Worm (Caenorhabditis elegans) whole organism, dauer: Measurements from ENCODE around the gene C35C5.10.
A peak's percentile ranks its signal among the peaks of the same experiment; 100 is the strongest.

Experiments used
- unc-62 ChIP-seq: sonication (generic microtip); optimal IDR thresholded peaks from 2 replicates; lab custom pipeline; 2017; ENCODE audit warnings: missing biosample characterization, missing genetic modification reagents, missing genetic modification characterization

Gene C35C5.10

ce11 chrX:11576429-11577088, 20.5 kb downstream of the C35C5.10 start:
- no peak for TF ChIP-seq unc-62 (GFP tag; lab: Kevin White, UChicago)

ce11 chrX:11585375-11585774, 29.3 kb downstream of the C35C5.10 start, which contains the start of gene abts-2:
Gene abts-2 (plus strand): TSS chrX:11585675.
- no peak for TF ChIP-seq unc-62 (GFP tag; lab: Kevin White, UChicago)

- TF ChIP-seq unc-62 (GFP tag; lab: Kevin White, UChicago), result no peak
These were observed 29.9 kb downstream of the C35C5.10 start for ce11 chrX:11585894-11586293.

ce11 chrX:11590545-11590944, 34.5 kb downstream of the C35C5.10 start:
- no peak for TF ChIP-seq unc-62 (GFP tag; lab: Kevin White, UChicago)

DNA sequence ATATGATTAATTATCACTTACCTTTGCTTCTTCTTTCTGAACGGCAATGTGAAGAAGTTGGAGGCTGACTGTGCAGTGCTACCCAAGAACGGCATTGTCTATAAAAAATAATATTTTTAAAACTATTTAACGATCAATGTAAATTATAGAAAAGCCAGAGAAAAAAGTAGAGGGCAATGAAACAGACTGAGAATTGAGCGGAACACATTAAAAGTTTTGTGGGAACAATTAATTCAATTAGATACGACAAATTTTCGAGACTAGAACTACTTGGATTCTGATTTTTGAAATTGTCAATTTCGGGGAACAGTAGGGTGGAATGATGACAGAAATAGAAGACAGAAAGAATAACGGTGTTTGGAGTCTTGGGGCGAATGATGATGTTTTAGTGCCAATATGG, 35.6 kb downstream of the C35C5.10 start, which contains the start of gene F52D10.2:
Gene F52D10.2 (minus strand): TSS at position 101 of the 400 bp plus-strand sequence.
- TF ChIP-seq unc-62 (GFP tag; lab: Kevin White, UChicago), result no peak

ce11 chrX:11592539-11592938, 36.5 kb downstream of the C35C5.10 start:
- TF ChIP-seq unc-62 (GFP tag; lab: Kevin White, UChicago), result no peak

ce11 chrX:11596876-11597275, 40.8 kb downstream of the C35C5.10 start:
- TF ChIP-seq unc-62 (GFP tag; lab: Kevin White, UChicago), result no peak

DNA sequence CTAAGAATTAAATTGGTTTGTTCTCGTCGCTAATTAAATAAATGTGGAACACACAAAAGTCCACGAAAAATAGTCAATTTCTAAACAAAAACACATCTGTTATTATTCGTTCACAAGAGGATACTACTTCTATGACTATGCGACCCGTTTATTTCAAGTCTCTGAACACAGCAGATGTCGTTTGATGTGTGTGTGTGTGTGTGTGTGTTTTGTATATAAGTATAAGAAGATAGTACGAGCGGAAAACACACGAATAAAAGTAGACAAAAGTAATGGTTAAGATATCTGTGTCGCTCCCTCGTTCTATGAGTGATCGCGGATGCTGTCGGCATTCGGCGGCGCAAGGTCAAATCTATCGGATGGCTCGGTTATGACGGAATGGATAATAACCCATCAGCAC, 42.8 kb downstream of the C35C5.10 start:
- TF ChIP-seq unc-62 (GFP tag; lab: Kevin White, UChicago), result no peak

DNA sequence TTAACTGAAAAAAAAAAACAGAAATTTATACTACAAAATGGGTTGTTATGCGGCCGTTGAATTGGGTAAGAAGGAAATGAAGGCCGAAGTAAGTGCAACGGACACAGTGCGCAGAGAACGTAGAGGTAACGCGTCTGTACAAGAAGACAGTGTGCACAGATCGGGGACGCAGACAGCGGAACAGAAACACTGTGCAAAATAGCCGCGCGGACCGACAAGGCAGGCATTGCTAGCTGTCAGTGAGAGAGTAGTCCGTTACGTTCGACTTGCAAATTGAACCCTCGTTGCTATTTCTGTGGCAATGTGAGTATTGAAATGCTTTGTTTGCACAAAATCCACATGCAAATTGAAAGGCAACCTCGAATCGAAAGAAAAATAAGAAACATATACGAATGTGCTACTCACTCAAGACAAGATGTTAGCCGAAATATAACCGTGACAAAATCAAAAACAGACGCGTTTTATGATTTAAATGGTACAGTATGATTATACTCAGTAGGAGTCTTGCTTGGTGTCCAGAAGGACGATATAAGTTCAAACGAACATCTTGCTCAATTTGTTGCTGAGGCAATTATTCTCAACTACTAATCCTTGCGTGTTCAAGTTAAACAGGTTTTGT, 44.6 kb downstream of the C35C5.10 start:
- no peak for TF ChIP-seq unc-62 (GFP tag; lab: Kevin White, UChicago)

ce11 chrX:11603234-11604108, 47.4 kb downstream of the C35C5.10 start:
- no peak for TF ChIP-seq unc-62 (GFP tag; lab: Kevin White, UChicago)

- no peak for TF ChIP-seq unc-62 (GFP tag; lab: Kevin White, UChicago)
These were observed 49.2 kb downstream of the C35C5.10 start, which contains the start of gene ftt-2 for ce11 chrX:11605214-11605765. Gene ftt-2 (minus strand): TSS chrX:11605419.

- TF ChIP-seq unc-62 (GFP tag; lab: Kevin White, UChicago), result peak; percentile 22
These were observed 49.9 kb downstream of the C35C5.10 start for ce11 chrX:11605766-11606490.

DNA sequence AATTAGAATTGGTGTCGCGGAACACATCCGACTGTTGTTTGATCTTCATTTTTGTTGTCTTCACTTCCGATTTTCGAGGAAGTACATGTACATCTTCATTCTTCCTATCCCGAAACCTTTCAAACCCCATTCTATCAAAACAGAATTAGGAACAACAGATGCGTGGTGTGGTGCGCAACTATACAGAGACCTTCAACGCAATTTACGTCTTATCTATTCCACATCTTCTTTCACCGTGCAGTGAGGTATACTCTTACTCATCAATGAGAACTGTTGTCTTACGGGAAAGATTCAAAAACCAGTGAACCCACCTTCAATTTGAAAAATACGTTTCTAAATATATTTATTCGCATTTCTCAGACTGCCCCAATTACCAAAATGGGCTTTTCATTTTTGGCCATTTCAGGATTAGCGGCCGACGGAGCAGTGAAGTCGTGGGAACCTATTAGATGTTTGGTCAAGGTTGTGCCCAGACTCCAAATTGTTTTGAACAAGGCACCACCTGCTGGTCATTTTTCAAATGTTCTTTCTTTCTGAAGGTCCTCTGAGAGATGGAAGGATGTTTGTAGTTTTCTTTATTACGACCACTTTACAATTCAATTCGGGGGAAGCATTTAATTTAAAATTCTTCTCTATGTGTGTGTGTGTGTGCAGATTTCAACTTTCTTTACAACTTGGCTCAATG, 50.9 kb downstream of the C35C5.10 start:
- TF ChIP-seq unc-62 (GFP tag; lab: Kevin White, UChicago), result no peak

ce11 chrX:11607500-11607823, 51.4 kb downstream of the C35C5.10 start:
- no peak for TF ChIP-seq unc-62 (GFP tag; lab: Kevin White, UChicago)
